Fruit fly (Drosophila melanogaster): ENCODE results near the gene Sirt2.

DNA sequence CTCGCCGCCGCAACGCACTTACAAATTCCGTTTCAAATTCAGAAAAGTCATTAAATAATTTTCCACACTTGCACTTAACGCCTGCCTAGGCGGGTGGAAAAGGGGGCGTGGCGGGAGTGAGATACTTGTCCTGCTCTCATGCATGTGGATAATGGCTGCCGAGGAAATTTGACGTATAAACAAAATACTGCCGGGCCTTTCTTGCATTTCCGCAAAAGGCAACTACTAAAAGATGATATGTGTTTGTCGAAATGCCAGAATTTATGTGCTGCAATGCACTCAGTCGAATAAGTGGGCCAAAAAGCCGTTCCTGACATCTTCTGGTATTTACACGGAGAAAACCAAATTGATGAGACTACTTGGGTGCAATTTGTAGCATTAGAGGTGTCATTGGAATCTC, 22.0 kb downstream of the Sirt2 start:
- TF ChIP-seq btn (GFP tag; optimal IDR thresholded peaks at IDR 0.05) (no peak), CG12659 (GFP tag; optimal IDR thresholded peaks at IDR 0.05) (no peak), CG17328 (GFP tag; IDR thresholded peaks at IDR 0.05) (no peak), CG3995 (GFP tag; optimal IDR thresholded peaks at IDR 0.05) (no peak), CG11093 (GFP tag; IDR thresholded peaks at IDR 0.05) (no peak)
